Worm (Caenorhabditis elegans): ENCODE data around the gene Y102A11A.1.
A peak's percentile ranks its signal among the peaks of the same experiment; 100 is the strongest.

The Y102A11A.1 gene

DNA sequence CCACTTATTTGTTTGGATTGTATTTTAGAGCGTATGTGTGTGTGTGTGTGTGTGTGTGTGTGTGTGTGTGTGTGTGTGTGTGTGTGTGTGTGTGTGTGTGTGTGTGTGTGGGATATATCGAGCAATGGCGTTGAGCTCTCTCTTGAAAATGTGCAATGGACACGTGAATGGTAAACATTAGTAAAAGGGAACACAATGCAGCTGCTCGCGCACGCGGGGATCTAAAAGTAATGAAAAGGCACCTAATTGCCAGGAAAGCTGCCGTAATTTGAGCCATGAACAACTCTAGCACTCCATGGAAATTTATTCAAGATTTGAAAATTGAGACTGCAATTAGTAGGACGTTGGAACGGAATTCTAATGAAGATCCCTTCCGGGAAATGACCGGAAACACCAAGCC is 8.4 kb upstream of the Y102A11A.1 start:
- TF ChIP-seq flt-1 (GFP tag; IDR thresholded peaks at IDR 0.05) (0 out of 2 replicates have a peak, but pooled peaks have one; percentile 8), ceh-36 (tag; optimal IDR thresholded peaks at IDR 0.05) (no peak), tra-4 (tag; optimal IDR thresholded peaks at IDR 0.05) (no peak), tbx-11 (GFP tag; IDR thresholded peaks at IDR 0.05) (no peak), F13C5.2 (tag; optimal IDR thresholded peaks at IDR 0.05) (no peak), pes-1 (GFP tag; IDR thresholded peaks at IDR 0.05) (peak; percentile 37; the same call in 1 of the 2 replicates), sea-1 (GFP tag; conservative IDR thresholded peaks at IDR 0.05) (no peak), hnd-1 (tag; optimal IDR thresholded peaks at IDR 0.05) (no peak), hmg-4 (GFP tag; optimal IDR thresholded peaks at IDR 0.05) (peak; percentile 23), tbx-37 (GFP tag; conservative IDR thresholded peaks at IDR 0.05) (no peak), ama-1 (optimal IDR thresholded peaks at IDR 0.05) (no peak), ceh-13 (GFP tag; optimal IDR thresholded peaks at IDR 0.05) (no peak), scrt-1 (GFP tag; IDR thresholded peaks at IDR 0.05) (no peak), ets-7 (tag; optimal IDR thresholded peaks at IDR 0.05) (no peak), hmbx-1 (tag; optimal IDR thresholded peaks at IDR 0.05) (no peak)

DNA sequence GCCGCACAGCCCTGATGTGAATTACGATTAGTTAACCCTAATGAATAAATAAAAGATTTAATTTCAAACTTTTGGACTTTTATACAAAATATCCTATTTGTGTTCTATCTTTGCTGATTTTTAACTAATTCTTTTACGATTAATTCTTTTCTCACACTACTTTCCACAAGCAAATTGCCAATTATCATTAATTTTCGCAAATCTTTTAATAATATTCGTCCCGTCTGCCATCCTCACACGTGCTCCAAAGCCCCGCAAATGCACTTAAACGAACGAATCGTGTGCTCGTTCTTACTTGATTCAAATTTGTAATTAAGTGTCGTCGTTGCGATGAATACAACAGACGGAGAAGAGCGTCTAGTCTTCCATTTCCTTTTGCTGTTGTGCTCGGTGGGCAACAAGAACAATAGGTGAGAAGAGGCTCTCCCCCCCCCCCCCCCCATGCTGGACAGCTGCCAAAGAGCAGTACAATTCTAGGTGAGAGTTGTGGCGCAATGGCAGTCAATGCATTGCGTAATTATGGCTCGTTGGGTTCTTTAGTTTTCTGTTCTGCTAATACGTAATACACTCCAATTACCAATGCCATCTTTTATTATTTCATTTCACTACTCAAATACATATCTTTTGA is 7.0 kb upstream of the Y102A11A.1 start:
- TF ChIP-seq ets-7 (tag; optimal IDR thresholded peaks at IDR 0.05): no peak
- TF ChIP-seq tbx-37 (GFP tag; conservative IDR thresholded peaks at IDR 0.05): no peak
- no peak for TF ChIP-seq tra-4 (tag; optimal IDR thresholded peaks at IDR 0.05)
- TF ChIP-seq hmg-4 (GFP tag; optimal IDR thresholded peaks at IDR 0.05): peak; percentile 40
- no peak for TF ChIP-seq hmbx-1 (tag; optimal IDR thresholded peaks at IDR 0.05)
- TF ChIP-seq F13C5.2 (tag; optimal IDR thresholded peaks at IDR 0.05): no peak
- no peak for TF ChIP-seq pes-1 (GFP tag; IDR thresholded peaks at IDR 0.05)
- peak; percentile 21 for TF ChIP-seq ceh-36 (tag; optimal IDR thresholded peaks at IDR 0.05)
- TF ChIP-seq flt-1 (GFP tag; IDR thresholded peaks at IDR 0.05): no peak
- no peak for TF ChIP-seq ama-1 (optimal IDR thresholded peaks at IDR 0.05)
- no peak for TF ChIP-seq aly-1 (tag; optimal IDR thresholded peaks at IDR 0.05)
- no peak for TF ChIP-seq tbx-11 (GFP tag; IDR thresholded peaks at IDR 0.05)
- no peak for TF ChIP-seq B0310.2 (tag; optimal IDR thresholded peaks at IDR 0.05)
- no peak for TF ChIP-seq hnd-1 (tag; optimal IDR thresholded peaks at IDR 0.05)
- 0 out of 2 replicates have a peak, but pooled peaks have one; percentile 23 for TF ChIP-seq scrt-1 (GFP tag; IDR thresholded peaks at IDR 0.05)
- TF ChIP-seq sea-1 (GFP tag; conservative IDR thresholded peaks at IDR 0.05): no peak
- TF ChIP-seq ceh-13 (GFP tag; optimal IDR thresholded peaks at IDR 0.05): no peak

DNA sequence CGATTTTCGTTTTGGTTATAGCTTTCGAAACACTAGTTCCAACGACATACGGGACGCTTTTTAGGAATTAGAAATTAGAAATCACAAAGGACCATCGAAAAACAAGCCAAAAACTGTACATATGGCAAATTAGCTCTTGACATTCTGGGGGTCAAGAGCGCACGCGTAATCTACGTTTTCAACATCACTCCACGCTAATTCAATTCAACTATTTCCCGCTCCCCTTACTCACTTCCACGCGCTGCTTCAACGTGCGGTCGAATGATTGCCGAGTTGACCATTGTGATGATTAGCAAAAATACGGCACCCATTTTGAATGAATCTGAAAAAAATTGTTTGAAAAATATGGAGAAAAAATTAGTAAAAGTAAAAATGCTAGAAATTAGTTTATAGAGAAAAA is 6.0 kb upstream of the Y102A11A.1 start:
- TF ChIP-seq ets-7 (tag; optimal IDR thresholded peaks at IDR 0.05): no peak
- TF ChIP-seq ama-1 (optimal IDR thresholded peaks at IDR 0.05): no peak
- TF ChIP-seq F13C5.2 (tag; optimal IDR thresholded peaks at IDR 0.05): no peak

DNA sequence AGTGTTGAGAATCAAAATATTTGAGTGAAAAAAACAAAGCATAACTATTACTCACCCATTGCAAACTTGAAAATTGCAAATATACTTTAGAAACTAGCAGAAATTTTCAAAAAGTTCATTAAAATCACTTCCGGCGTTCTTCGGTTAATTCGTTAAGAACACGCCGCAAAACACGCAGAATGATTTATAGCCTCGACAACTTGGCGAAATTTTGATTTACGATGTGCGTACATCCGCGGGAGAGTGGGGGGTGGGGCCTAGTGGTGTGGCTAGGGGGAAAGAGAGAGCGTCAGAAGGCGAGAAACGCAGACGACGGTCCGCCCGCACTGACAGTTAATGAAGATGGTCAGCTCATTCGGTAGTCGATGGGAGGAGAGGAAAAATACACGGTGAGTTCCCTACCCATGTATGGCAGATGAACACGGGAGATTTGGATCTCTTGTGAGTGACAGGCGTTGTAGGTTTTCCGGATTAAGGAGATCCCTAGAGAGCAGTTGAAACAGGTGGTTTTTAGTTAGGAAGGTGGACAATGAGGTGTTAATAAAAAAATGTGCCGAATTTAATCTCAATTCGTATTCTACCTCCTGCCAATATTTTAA is 5.4 kb upstream of the Y102A11A.1 start, which contains the start of gene igcm-4:
Gene igcm-4, minus strand, starts transcription at position 237 of the 599 bp plus-strand sequence.
- TF ChIP-seq sea-1 (GFP tag; conservative IDR thresholded peaks at IDR 0.05) (no peak), tbx-11 (GFP tag; IDR thresholded peaks at IDR 0.05) (no peak), tra-4 (tag; optimal IDR thresholded peaks at IDR 0.05) (no peak), flt-1 (GFP tag; IDR thresholded peaks at IDR 0.05) (0 out of 2 replicates have a peak, but pooled peaks have one; percentile 19), B0310.2 (tag; optimal IDR thresholded peaks at IDR 0.05) (peak; percentile 4), ceh-13 (GFP tag; optimal IDR thresholded peaks at IDR 0.05) (no peak), ceh-36 (tag; optimal IDR thresholded peaks at IDR 0.05) (peak; percentile 62), hmbx-1 (tag; optimal IDR thresholded peaks at IDR 0.05) (no peak), pes-1 (GFP tag; IDR thresholded peaks at IDR 0.05) (0 out of 2 replicates have a peak, but pooled peaks have one; percentile 5), aly-1 (tag; optimal IDR thresholded peaks at IDR 0.05) (no peak), tbx-37 (GFP tag; conservative IDR thresholded peaks at IDR 0.05) (no peak), hmg-4 (GFP tag; optimal IDR thresholded peaks at IDR 0.05) (peak; percentile 66), ets-7 (tag; optimal IDR thresholded peaks at IDR 0.05) (no peak)

ce11 chrX:2047208-2047946 is 4.2 kb upstream of the Y102A11A.1 start:
- no peak for TF ChIP-seq F13C5.2 (tag; optimal IDR thresholded peaks at IDR 0.05)
- TF ChIP-seq hmbx-1 (tag; optimal IDR thresholded peaks at IDR 0.05): no peak
- no peak for TF ChIP-seq ama-1 (optimal IDR thresholded peaks at IDR 0.05)
- no peak for TF ChIP-seq ceh-13 (GFP tag; optimal IDR thresholded peaks at IDR 0.05)
- no peak for TF ChIP-seq scrt-1 (GFP tag; IDR thresholded peaks at IDR 0.05)

ce11 chrX:2048865-2049405 is 2.7 kb upstream of the Y102A11A.1 start:
- TF ChIP-seq B0310.2 (tag; optimal IDR thresholded peaks at IDR 0.05): no peak
- no peak for TF ChIP-seq flt-1 (GFP tag; IDR thresholded peaks at IDR 0.05)
- no peak for TF ChIP-seq tra-4 (tag; optimal IDR thresholded peaks at IDR 0.05)
- no peak for TF ChIP-seq scrt-1 (GFP tag; IDR thresholded peaks at IDR 0.05)
- no peak for TF ChIP-seq hmbx-1 (tag; optimal IDR thresholded peaks at IDR 0.05)
- TF ChIP-seq tbx-11 (GFP tag; IDR thresholded peaks at IDR 0.05): no peak
- TF ChIP-seq hnd-1 (tag; optimal IDR thresholded peaks at IDR 0.05): no peak

- TF ChIP-seq sea-1 (GFP tag; conservative IDR thresholded peaks at IDR 0.05) (no peak), flt-1 (GFP tag; IDR thresholded peaks at IDR 0.05) (no peak), tbx-11 (GFP tag; IDR thresholded peaks at IDR 0.05) (no peak), scrt-1 (GFP tag; IDR thresholded peaks at IDR 0.05) (no peak), ama-1 (optimal IDR thresholded peaks at IDR 0.05) (no peak), B0310.2 (tag; optimal IDR thresholded peaks at IDR 0.05) (no peak), pes-1 (GFP tag; IDR thresholded peaks at IDR 0.05) (no peak), tra-4 (tag; optimal IDR thresholded peaks at IDR 0.05) (no peak), hmg-4 (GFP tag; optimal IDR thresholded peaks at IDR 0.05) (no peak), ceh-13 (GFP tag; optimal IDR thresholded peaks at IDR 0.05) (no peak), hnd-1 (tag; optimal IDR thresholded peaks at IDR 0.05) (no peak)
Measured at ce11 chrX:2050212-2050611, 1.4 kb upstream of the Y102A11A.1 start.
